Worm (Caenorhabditis elegans) whole organism, L1 larva: ENCODE data around the gene ZK1128.1.
A peak's percentile ranks its signal among the peaks of the same experiment; 100 is the strongest.

ENCODE experiments used
- C34B4.2 ChIP-seq: sonication (generic microtip); optimal IDR thresholded peaks from 2 replicates; lab custom pipeline; 2017; ENCODE audit warnings: mild to moderate bottlenecking, missing genetic modification characterization, missing compliant biosample characterization
- aha-1 ChIP-seq: fragments of 150-350 bp; optimal IDR thresholded peaks from 2 replicates; lab custom pipeline; 2014; ENCODE audit warnings: missing biosample characterization, missing genetic modification characterization
- ama-1 ChIP-seq: fragments of 150-350 bp; optimal IDR thresholded peaks from 2 replicates; lab custom pipeline; 2014
- blmp-1 ChIP-seq: fragments of 150-350 bp; optimal IDR thresholded peaks from 2 replicates; lab custom pipeline; 2014; ENCODE audit warnings: missing biosample characterization, missing genetic modification characterization
- ceh-63 ChIP-seq: fragments of 200-800 bp; sonication (Bioruptor generic); optimal IDR thresholded peaks from 2 replicates; lab custom pipeline; 2018; ENCODE audit warnings: mild to moderate bottlenecking, missing genetic modification characterization, missing compliant biosample characterization
- ceh-8 ChIP-seq: fragments of 200-800 bp; sonication (Bioruptor generic); optimal IDR thresholded peaks from 2 replicates; lab custom pipeline; 2018; ENCODE audit warnings: mild to moderate bottlenecking, missing genetic modification characterization, moderate library complexity, missing compliant biosample characterization
- ceh-88 ChIP-seq: fragments of 200-800 bp; sonication (Bioruptor generic); IDR thresholded peaks from 2 replicates; pipeline ENCODE4 v1.3.6; 2022; ENCODE audit warnings: missing genetic modification characterization, missing compliant biosample characterization
- ces-1 ChIP-seq: fragments of 150-350 bp; optimal IDR thresholded peaks from 2 replicates; lab custom pipeline; 2014; ENCODE audit warnings: missing biosample characterization, missing genetic modification reagents, missing genetic modification characterization
- dsc-1 ChIP-seq: sonication (generic microtip); optimal IDR thresholded peaks from 2 replicates; lab custom pipeline; 2016; ENCODE audit warnings: mild to moderate bottlenecking, missing genetic modification characterization, missing compliant biosample characterization
- efl-1 ChIP-seq, 4 experiments: fragments of 150-350 bp; optimal IDR thresholded peaks in 3 of 4; peaks in 1 of 4; 1 replicate in 1 of 4; 2 replicates in 3 of 4; lab custom pipeline; 2014; ENCODE audit warnings: missing biosample characterization in 2 of 4, missing genetic modification characterization in 2 of 4, missing genetic modification reagents in 2 of 4
- egl-13 ChIP-seq: sonication (generic microtip); optimal IDR thresholded peaks from 2 replicates; lab custom pipeline; 2016; ENCODE audit warnings: missing genotype, missing genetic modification reagents, missing genetic modification characterization, missing compliant biosample characterization
- egl-27 ChIP-seq, 2 experiments: fragments of 150-350 bp in 1 of 2; sonication (generic microtip); optimal IDR thresholded peaks; 3 replicates each; lab custom pipeline; 2017 to 2018; ENCODE audit warnings: missing biosample characterization in 2 of 2, missing genetic modification characterization in 2 of 2, missing genetic modification reagents in 2 of 2
- elt-3 ChIP-seq, 6 experiments: fragments of 150-350 bp in 1 of 6; sonication (generic microtip); optimal IDR thresholded peaks; 2 replicates each; lab custom pipeline; 2017 to 2018; ENCODE audit warnings: missing biosample characterization in 6 of 6, missing genetic modification characterization in 6 of 6, inconsistent platforms in 1 of 6
- ets-5 ChIP-seq: fragments of 200-800 bp; sonication (Bioruptor generic); IDR thresholded peaks from 2 replicates; pipeline ENCODE4 v1.3.6; 2022; ENCODE audit warnings: missing genetic modification characterization, missing compliant biosample characterization
- fkh-4 ChIP-seq: sonication (generic microtip); optimal IDR thresholded peaks from 2 replicates; lab custom pipeline; 2016; ENCODE audit warnings: missing compliant biosample characterization, missing genetic modification characterization, borderline replicate concordance
- hlh-17 ChIP-seq: fragments of 200-800 bp; sonication (Bioruptor generic); optimal IDR thresholded peaks from 2 replicates; lab custom pipeline; 2018; ENCODE audit warnings: missing genetic modification characterization, mild to moderate bottlenecking, missing compliant biosample characterization, moderate library complexity, borderline replicate concordance
- hlh-4 ChIP-seq: sonication (generic microtip); optimal IDR thresholded peaks from 2 replicates; lab custom pipeline; 2016; ENCODE audit warnings: mild to moderate bottlenecking, missing genetic modification characterization, missing compliant biosample characterization
- hpl-2 ChIP-seq: fragments of 150-350 bp; optimal IDR thresholded peaks from 2 replicates; lab custom pipeline; 2014; ENCODE audit warnings: missing biosample characterization, missing genetic modification reagents, missing genetic modification characterization
- isw-1 ChIP-seq: fragments of 200-800 bp; sonication (Bioruptor generic); IDR thresholded peaks from 2 replicates; pipeline ENCODE4 v1.3.6; 2022; ENCODE audit warnings: missing genetic modification characterization, missing compliant biosample characterization
- lin-13 ChIP-seq: fragments of 150-350 bp; optimal IDR thresholded peaks from 2 replicates; lab custom pipeline; 2014; ENCODE audit warnings: missing biosample characterization, missing genetic modification reagents, missing genetic modification characterization
- lin-14 ChIP-seq: fragments of 200-800 bp; sonication (Bioruptor generic); optimal IDR thresholded peaks from 2 replicates; lab custom pipeline; 2018; ENCODE audit warnings: mild to moderate bottlenecking, missing genetic modification characterization, moderate library complexity, missing compliant biosample characterization
- lin-35 ChIP-seq, 2 experiments: fragments of 150-350 bp; optimal IDR thresholded peaks; 2 replicates each; lab custom pipeline; 2014; ENCODE audit warnings: missing biosample characterization in 2 of 2, missing genetic modification characterization in 2 of 2, missing genetic modification reagents in 2 of 2
- lin-39 ChIP-seq: fragments of 150-350 bp; optimal IDR thresholded peaks from 2 replicates; lab custom pipeline; 2014; ENCODE audit warnings: missing biosample characterization, missing genetic modification reagents, missing genetic modification characterization
- lsy-2 ChIP-seq, 2 experiments: fragments of 150-350 bp; optimal IDR thresholded peaks; 2 replicates each; lab custom pipeline; 2014; ENCODE audit warnings: missing biosample characterization in 2 of 2, missing genetic modification characterization in 2 of 2
- mdl-1 ChIP-seq, 2 experiments: fragments of 150-350 bp; optimal IDR thresholded peaks; 2 replicates each; lab custom pipeline; 2014 to 2017; ENCODE audit warnings: missing biosample characterization in 2 of 2, missing genetic modification characterization in 2 of 2, inconsistent platforms in 1 of 2
- mef-2 ChIP-seq: fragments of 150-350 bp; optimal IDR thresholded peaks from 2 replicates; lab custom pipeline; 2014; ENCODE audit warnings: missing biosample characterization, missing genetic modification characterization
- mep-1 ChIP-seq: fragments of 150-350 bp; optimal IDR thresholded peaks from 2 replicates; lab custom pipeline; 2014; ENCODE audit warnings: missing biosample characterization, missing genetic modification characterization
- nhr-11 ChIP-seq: fragments of 150-350 bp; optimal IDR thresholded peaks from 2 replicates; lab custom pipeline; 2014; ENCODE audit warnings: missing biosample characterization, missing genetic modification characterization
- nhr-12 ChIP-seq: sonication (generic microtip); optimal IDR thresholded peaks from 2 replicates; lab custom pipeline; 2017; ENCODE audit warnings: missing biosample characterization, missing genetic modification characterization
- nhr-19 ChIP-seq: fragments of 200-800 bp; sonication (Bioruptor generic); conservative IDR thresholded peaks from 2 replicates; pipeline ENCODE4 v1.3.6; 2022; ENCODE audit warnings: missing genetic modification characterization, missing compliant biosample characterization
- nhr-20 ChIP-seq: sonication (generic microtip); optimal IDR thresholded peaks from 2 replicates; lab custom pipeline; 2016; ENCODE audit warnings: mild to moderate bottlenecking, missing genetic modification characterization, missing compliant biosample characterization
- nhr-47 ChIP-seq: sonication (generic microtip); optimal IDR thresholded peaks from 2 replicates; lab custom pipeline; 2016; ENCODE audit warnings: mild to moderate bottlenecking, missing genetic modification characterization, moderate library complexity, missing compliant biosample characterization
- nhr-76 ChIP-seq: sonication (generic microtip); optimal IDR thresholded peaks from 2 replicates; lab custom pipeline; 2017; ENCODE audit warnings: missing biosample characterization, missing genetic modification characterization
- nhr-77 ChIP-seq: fragments of 150-350 bp; optimal IDR thresholded peaks from 2 replicates; lab custom pipeline; 2014; ENCODE audit warnings: missing biosample characterization, missing genetic modification characterization
- nhr-85 ChIP-seq: sonication (generic microtip); peaks from one replicate; lab custom pipeline; 2016; ENCODE audit warnings: missing genetic modification characterization, inconsistent platforms, missing compliant biosample characterization
- pax-3 ChIP-seq: fragments of 200-800 bp; sonication (Bioruptor generic); optimal IDR thresholded peaks from 2 replicates; lab custom pipeline; 2018; ENCODE audit warnings: mild to moderate bottlenecking, missing genetic modification characterization, moderate library complexity, missing compliant biosample characterization
- pqm-1 ChIP-seq: sonication (generic microtip); optimal IDR thresholded peaks from 3 replicates; lab custom pipeline; 2017; ENCODE audit warnings: missing biosample characterization, missing genetic modification characterization
- skn-1 ChIP-seq: fragments of 150-350 bp; optimal IDR thresholded peaks from 2 replicates; lab custom pipeline; 2014; ENCODE audit warnings: missing biosample characterization, missing genetic modification characterization
- snu-23 ChIP-seq: sonication (generic microtip); optimal IDR thresholded peaks from 2 replicates; lab custom pipeline; 2016; ENCODE audit warnings: missing genetic modification characterization, missing compliant biosample characterization
- sox-4 ChIP-seq: sonication (generic microtip); optimal IDR thresholded peaks from 2 replicates; lab custom pipeline; 2016; ENCODE audit warnings: missing genetic modification characterization, missing compliant biosample characterization
- sptf-1 ChIP-seq: fragments of 150-350 bp; optimal IDR thresholded peaks from 2 replicates; lab custom pipeline; 2014; ENCODE audit warnings: missing biosample characterization, missing genetic modification characterization
- tbx-2 ChIP-seq: sonication (generic microtip); optimal IDR thresholded peaks from 2 replicates; lab custom pipeline; 2016; ENCODE audit warnings: missing genetic modification characterization, missing compliant biosample characterization
- unc-30 ChIP-seq: sonication (generic microtip); optimal IDR thresholded peaks from 2 replicates; lab custom pipeline; 2017; ENCODE audit warnings: missing biosample characterization, missing genetic modification characterization
- unc-62 ChIP-seq: fragments of 150-350 bp; optimal IDR thresholded peaks from 2 replicates; lab custom pipeline; 2014; ENCODE audit warnings: missing biosample characterization, missing genetic modification reagents, missing genetic modification characterization
- vab-15 ChIP-seq: sonication (generic microtip); optimal IDR thresholded peaks from 2 replicates; lab custom pipeline; 2017; ENCODE audit warnings: missing genotype, mild to moderate bottlenecking, missing genetic modification characterization, missing compliant biosample characterization
- xbp-1 ChIP-seq: sonication (generic microtip); optimal IDR thresholded peaks from 2 replicates; lab custom pipeline; 2016; ENCODE audit warnings: missing genetic modification characterization, missing compliant biosample characterization
- zag-1 ChIP-seq: fragments of 150-350 bp; optimal IDR thresholded peaks from 2 replicates; lab custom pipeline; 2014; ENCODE audit warnings: missing biosample characterization, missing genetic modification characterization
- zip-4 ChIP-seq: fragments of 200-800 bp; sonication (Bioruptor generic); optimal IDR thresholded peaks from 2 replicates; lab custom pipeline; 2018; ENCODE audit warnings: mild to moderate bottlenecking, missing genetic modification characterization, moderate library complexity, missing compliant biosample characterization
- ztf-11 ChIP-seq, 2 experiments: sonication (generic microtip); optimal IDR thresholded peaks; 2 replicates each; lab custom pipeline; 2016 to 2017; ENCODE audit warnings: missing genetic modification characterization in 2 of 2, missing biosample characterization in 1 of 2, missing compliant biosample characterization in 1 of 2
- ztf-4 ChIP-seq: fragments of 150-350 bp; optimal IDR thresholded peaks from 2 replicates; lab custom pipeline; 2014; ENCODE audit warnings: missing biosample characterization, missing genetic modification characterization

Gene ZK1128.1

DNA sequence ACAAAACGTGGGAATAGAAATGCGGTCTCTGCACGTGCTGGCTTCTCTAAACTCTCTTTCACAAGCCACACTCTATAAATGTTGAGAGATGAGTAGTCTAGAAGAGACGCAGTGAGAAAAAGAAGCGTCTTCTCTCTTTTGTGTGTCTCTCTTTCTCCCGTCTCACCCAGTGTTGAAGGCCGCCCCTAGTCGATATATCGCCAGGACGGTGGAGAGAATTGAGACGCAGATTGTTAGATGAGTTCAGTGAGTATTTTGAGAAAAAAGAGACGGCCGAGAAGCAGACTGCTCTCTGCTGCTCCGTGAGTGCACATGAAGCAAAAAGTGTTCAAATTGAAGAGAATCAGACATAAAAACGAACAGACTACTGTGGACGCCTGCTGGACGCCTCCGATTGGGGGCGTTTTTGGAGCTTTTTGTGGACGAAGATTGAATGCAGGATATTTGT, 18.0 kb downstream of the ZK1128.1 start (continued):
- TF ChIP-seq mep-1 (tag; lab: Kevin White, UChicago) (peak; percentile 83), hlh-17 (GFP tag; lab: Kevin White, UChicago) (no peak), mef-2 (tag; lab: Kevin White, UChicago) (peak; percentile 79), skn-1 (peak; percentile 57), tbx-2 (tag; lab: Kevin White, UChicago) (peak; percentile 94), zip-4 (peak; percentile 24), ceh-88 (GFP tag; lab: Robert Waterston, UW) (no peak; the same call in 1 of the 2 replicates), lsy-2 (tag; optimal IDR thresholded peaks at IDR 0.05; lab: Kevin White, UChicago) (peak; percentile 90 to 94), nhr-47 (tag; lab: Kevin White, UChicago) (peak; percentile 94), ets-5 (GFP tag; lab: Robert Waterston, UW) (no peak), efl-1 (optimal IDR thresholded peaks at IDR 0.05; lab: Kevin White, UChicago) (peak; percentile 87 to 89), efl-1 (GFP tag; optimal IDR thresholded peaks at IDR 0.05 in 1 of 2; lab: Kevin White, UChicago) (peak; percentile 64 to 98), nhr-85 (tag; lab: Kevin White, UChicago) (peak; percentile 93), zag-1 (peak; percentile 28), xbp-1 (peak; percentile 80), sox-4 (tag; lab: Kevin White, UChicago) (peak; percentile 26), nhr-19 (peak; percentile 86), C34B4.2 (tag; lab: Kevin White, UChicago) (no peak), nhr-12 (tag; lab: Kevin White, UChicago) (no peak), ceh-8 (GFP tag; lab: Kevin White, UChicago) (peak; percentile 86), lin-14 (peak; percentile 99), ama-1 (lab: Kevin White, UChicago) (peak; percentile 53), egl-13 (tag; lab: Kevin White, UChicago) (peak; percentile 76), unc-62 (GFP tag; lab: Kevin White, UChicago) (no peak), ces-1 (GFP tag; lab: Kevin White, UChicago) (no peak), aha-1 (no peak), blmp-1 (tag; lab: Kevin White, UChicago) (peak; percentile 66), mdl-1 (tag; optimal IDR thresholded peaks at IDR 0.05; lab: Kevin White, UChicago) (peak; percentile 88 to 97), ceh-63 (GFP tag; lab: Kevin White, UChicago) (no peak), nhr-20 (tag; lab: Kevin White, UChicago) (peak; percentile 92), pqm-1 (tag; lab: Kevin White, UChicago) (no peak), isw-1 (GFP tag; lab: Robert Waterston, UW) (peak; percentile 75), sptf-1 (no peak), lin-39 (tag; lab: Kevin White, UChicago) (peak; percentile 71), lin-13 (GFP tag; lab: Kevin White, UChicago) (peak; percentile 85), nhr-76 (tag; lab: Kevin White, UChicago) (no peak), nhr-77 (tag; lab: Kevin White, UChicago) (peak; percentile 90), ztf-4 (tag; lab: Kevin White, UChicago) (peak; percentile 54), unc-30 (no peak), ztf-11 (tag; optimal IDR thresholded peaks at IDR 0.05; lab: Kevin White, UChicago) (peak in 1 of 2 experiments; percentile 54), egl-27 (tag; optimal IDR thresholded peaks at IDR 0.05; lab: Kevin White, UChicago) (peak; percentile 65 to 85), elt-3 (tag; optimal IDR thresholded peaks at IDR 0.05; lab: Kevin White, UChicago) (peak in 1 of 6 experiments; percentile 30), dsc-1 (tag; lab: Kevin White, UChicago) (peak; percentile 92), fkh-4 (peak; percentile 52), pax-3 (tag; lab: Kevin White, UChicago) (peak; percentile 53), nhr-11 (tag; lab: Kevin White, UChicago) (peak; percentile 87), vab-15 (tag; lab: Kevin White, UChicago) (no peak), hpl-2 (no peak), hlh-4 (tag; lab: Kevin White, UChicago) (no peak), snu-23 (GFP tag; lab: Kevin White, UChicago) (peak; percentile 95), lin-35 (GFP tag; optimal IDR thresholded peaks at IDR 0.05; lab: Kevin White, UChicago) (peak; percentile 80)
